Fruit fly (Drosophila melanogaster): Measurements from ENCODE around the gene slmb.

DNA sequence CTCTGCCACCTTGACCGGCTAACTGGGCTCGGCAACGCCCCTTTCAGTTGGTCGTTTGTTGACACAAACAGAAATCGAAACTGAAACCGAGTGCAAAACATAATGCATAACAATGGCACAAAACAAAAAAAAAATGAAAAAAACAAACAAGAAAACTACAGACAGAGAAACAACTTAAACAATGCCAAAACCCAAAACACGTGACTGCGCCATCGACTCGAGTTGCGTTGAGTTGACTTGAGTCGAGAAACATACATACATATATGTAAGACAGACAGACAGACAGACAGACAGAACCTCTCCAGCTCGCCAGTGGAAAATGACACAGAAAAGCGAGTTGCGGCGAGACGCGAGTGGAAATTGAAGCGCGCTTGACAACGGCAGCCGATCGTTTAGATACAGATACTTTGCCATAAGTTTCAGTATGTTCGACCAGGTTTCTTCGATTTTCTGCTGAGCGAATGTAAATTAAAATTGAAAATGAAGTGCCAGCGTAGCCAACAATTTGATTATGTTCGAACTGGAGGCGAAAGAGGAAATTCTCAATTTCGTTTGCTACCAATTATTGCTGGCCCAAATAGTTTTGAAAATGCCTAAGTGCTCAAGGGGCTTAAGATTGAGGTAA is 42.4 kb upstream of the slmb start:
- TF ChIP-seq Hr96 (GFP tag; optimal IDR thresholded peaks at IDR 0.05) (no peak), CG33017 (tag; optimal IDR thresholded peaks at IDR 0.05) (no peak), CG11617 (GFP tag; optimal IDR thresholded peaks at IDR 0.05) (no peak), pad (GFP tag; optimal IDR thresholded peaks at IDR 0.05) (no peak)
